Fruit fly (Drosophila melanogaster) whole organism, embryonic: Measurements from ENCODE around the gene Unr.

Experiments
- Atf-2 ChIP-seq: fragments of 200-800 bp; sonication (Bioruptor generic); optimal IDR thresholded peaks from 2 replicates; lab custom pipeline; 2016; ENCODE audit warnings: missing biosample characterization, missing genetic modification characterization
- Atf3 ChIP-seq: fragments of 200-800 bp; sonication (Bioruptor generic); optimal IDR thresholded peaks from 3 replicates; lab custom pipeline; 2016; ENCODE audit warnings: missing biosample characterization, missing genetic modification characterization
- Blimp-1 ChIP-seq: fragments of 200-800 bp; sonication (Bioruptor generic); optimal IDR thresholded peaks from 3 replicates; lab custom pipeline; 2018; ENCODE audit warnings: missing biosample characterization, missing genetic modification characterization, mild to moderate bottlenecking, moderate library complexity, missing genetic modification reagents
- C15 ChIP-seq: fragments of 200-800 bp; sonication (Bioruptor generic); IDR thresholded peaks from 3 replicates; pipeline ENCODE4 v1.3.6; 2022; ENCODE audit warnings: missing biosample characterization, missing genetic modification characterization
- CG10274 ChIP-seq: fragments of 200-800 bp; sonication (Bioruptor generic); optimal IDR thresholded peaks from 3 replicates; lab custom pipeline; 2017; ENCODE audit warnings: missing biosample characterization, mild to moderate bottlenecking, missing genetic modification characterization
- CG10543 ChIP-seq: fragments of 200-800 bp; sonication (Bioruptor generic); optimal IDR thresholded peaks from 3 replicates; lab custom pipeline; 2017; ENCODE audit warnings: missing biosample characterization, mild to moderate bottlenecking, missing genetic modification characterization, moderate library complexity
- CG14860 ChIP-seq: fragments of 200-800 bp; sonication (Bioruptor generic); IDR thresholded peaks from 3 replicates; pipeline ENCODE4 v1.3.6; 2022; ENCODE audit warnings: missing biosample characterization, missing genetic modification characterization; ENCODE audit not compliant: partially characterized antibody
- CG15073 ChIP-seq: fragments of 200-800 bp; sonication (Bioruptor generic); optimal IDR thresholded peaks from 2 replicates; lab custom pipeline; 2016; ENCODE audit warnings: missing biosample characterization, missing genetic modification characterization
- CG17829 ChIP-seq: fragments of 200-800 bp; optimal IDR thresholded peaks from 2 replicates; lab custom pipeline; 2019; ENCODE audit warnings: missing biosample characterization, mild to moderate bottlenecking, missing genetic modification characterization, moderate library complexity
- CG18262 ChIP-seq: fragments of 200-800 bp; optimal IDR thresholded peaks from 3 replicates; lab custom pipeline; 2019; ENCODE audit warnings: missing biosample characterization, mild to moderate bottlenecking, missing genetic modification characterization, moderate library complexity
- CG2120 ChIP-seq: fragments of 200-800 bp; sonication (Bioruptor generic); optimal IDR thresholded peaks from 3 replicates; lab custom pipeline; 2016; ENCODE audit warnings: missing biosample characterization, missing genetic modification characterization
- CG32767 ChIP-seq: fragments of 200-800 bp; sonication (Bioruptor generic); IDR thresholded peaks from 2 replicates; pipeline ENCODE4 v1.3.6; 2022; ENCODE audit warnings: missing biosample characterization, missing genetic modification characterization
- CG3847 ChIP-seq: fragments of 200-800 bp; sonication (Bioruptor generic); IDR thresholded peaks from 2 replicates; pipeline ENCODE4 v1.3.6; 2022; ENCODE audit warnings: missing biosample characterization, missing genetic modification characterization
- CG42726 ChIP-seq: fragments of 200-800 bp; sonication (Bioruptor generic); IDR thresholded peaks from 2 replicates; pipeline ENCODE4 v1.3.6; 2022; ENCODE audit warnings: missing biosample characterization, missing genetic modification characterization; ENCODE audit not compliant: partially characterized antibody
- CG6854 ChIP-seq: fragments of 200-800 bp; sonication (Bioruptor generic); optimal IDR thresholded peaks from 3 replicates; lab custom pipeline; 2017; ENCODE audit warnings: missing biosample characterization, mild to moderate bottlenecking, missing genetic modification characterization
- CG7839 ChIP-seq: fragments of 200-800 bp; sonication (Bioruptor generic); optimal IDR thresholded peaks from 3 replicates; lab custom pipeline; 2018; ENCODE audit warnings: missing biosample characterization, mild to moderate bottlenecking, missing genetic modification characterization, moderate library complexity
- CG8089 ChIP-seq: fragments of 200-800 bp; sonication (Bioruptor generic); optimal IDR thresholded peaks from 3 replicates; lab custom pipeline; 2016; ENCODE audit warnings: missing biosample characterization, missing genetic modification characterization
- CG8924 ChIP-seq: fragments of 200-800 bp; optimal IDR thresholded peaks from 3 replicates; lab custom pipeline; 2019; ENCODE audit warnings: missing biosample characterization, mild to moderate bottlenecking, missing genetic modification characterization, moderate library complexity
- CHES-1-like ChIP-seq: fragments of 200-800 bp; sonication (Bioruptor generic); optimal IDR thresholded peaks from 2 replicates; lab custom pipeline; 2016; ENCODE audit warnings: missing biosample characterization, missing genetic modification characterization
- CoRest ChIP-seq: fragments of 200-800 bp; sonication (Bioruptor generic); optimal IDR thresholded peaks from 3 replicates; lab custom pipeline; 2018; ENCODE audit warnings: missing biosample characterization, mild to moderate bottlenecking, missing genetic modification characterization, moderate library complexity
- Dad ChIP-seq: fragments of 200-800 bp; sonication (Bioruptor generic); optimal IDR thresholded peaks from 3 replicates; lab custom pipeline; 2016; ENCODE audit warnings: missing biosample characterization, missing genetic modification characterization
- Dfd ChIP-seq, 2 experiments: fragments of >200 bp; optimal IDR thresholded peaks; 2 replicates each; lab custom pipeline; 2017; ENCODE audit warnings: missing biosample characterization in 2 of 2, missing genetic modification characterization in 2 of 2
- Doc3 ChIP-seq: fragments of 200-800 bp; sonication (Bioruptor generic); IDR thresholded peaks from 3 replicates; pipeline ENCODE4 v1.3.6; 2022; ENCODE audit warnings: missing biosample characterization, missing genetic modification characterization; ENCODE audit not compliant: partially characterized antibody
- Dp ChIP-seq: fragments of 200-800 bp; sonication (Bioruptor generic); optimal IDR thresholded peaks from 2 replicates; lab custom pipeline; 2018; ENCODE audit warnings: missing biosample characterization, mild to moderate bottlenecking, missing genetic modification characterization, moderate library complexity
- Dref ChIP-seq: fragments of 200-800 bp; sonication (Bioruptor generic); IDR thresholded peaks from 2 replicates; pipeline ENCODE4 v1.3.6; 2022; ENCODE audit warnings: missing biosample characterization, missing genetic modification characterization
- Mes4 ChIP-seq: fragments of 200-800 bp; sonication (Bioruptor generic); optimal IDR thresholded peaks from 2 replicates; lab custom pipeline; 2016; ENCODE audit warnings: missing biosample characterization, missing genetic modification characterization
- Nf-YC ChIP-seq: fragments of 200-800 bp; optimal IDR thresholded peaks from 3 replicates; lab custom pipeline; 2019; ENCODE audit warnings: missing biosample characterization, mild to moderate bottlenecking, missing genetic modification characterization, moderate library complexity
- Poxn ChIP-seq: fragments of 200-800 bp; sonication (Bioruptor generic); IDR thresholded peaks from 2 replicates; pipeline ENCODE4 v1.3.6; 2022; ENCODE audit warnings: missing biosample characterization, missing genetic modification characterization
- Ptx1 ChIP-seq: fragments of 200-800 bp; sonication (Bioruptor generic); IDR thresholded peaks from 2 replicates; pipeline ENCODE4 v1.3.6; 2022; ENCODE audit warnings: missing biosample characterization, missing genetic modification characterization
- bowl ChIP-seq: fragments of 200-800 bp; sonication (Bioruptor generic); IDR thresholded peaks from 2 replicates; pipeline ENCODE4 v1.3.6; 2022; ENCODE audit warnings: missing biosample characterization, missing genetic modification characterization
- bsh ChIP-seq, 2 experiments: fragments of 200-800 bp; sonication (Bioruptor generic); optimal IDR thresholded peaks; 2 replicates each; lab custom pipeline; 2017 to 2018; ENCODE audit warnings: mild to moderate bottlenecking in 2 of 2, missing biosample characterization in 2 of 2, missing genetic modification characterization in 2 of 2, moderate library complexity in 1 of 2
- chinmo ChIP-seq: fragments of 200-800 bp; sonication (Bioruptor generic); IDR thresholded peaks from 4 replicates; pipeline ENCODE4 v1.3.6; 2022; ENCODE audit warnings: missing biosample characterization, missing genetic modification characterization; ENCODE audit not compliant: partially characterized antibody
- ci ChIP-seq: fragments of 200-800 bp; sonication (Bioruptor generic); IDR thresholded peaks from 3 replicates; pipeline ENCODE4 v1.3.6; 2022; ENCODE audit warnings: missing biosample characterization, missing genetic modification characterization
- crol ChIP-seq: fragments of 200-800 bp; sonication (Bioruptor generic); IDR thresholded peaks from 2 replicates; pipeline ENCODE4 v1.3.6; 2022; ENCODE audit warnings: missing biosample characterization, missing genetic modification characterization
- danr ChIP-seq: fragments of 200-800 bp; sonication (Bioruptor generic); IDR thresholded peaks from 2 replicates; pipeline ENCODE4 v1.3.6; 2022; ENCODE audit warnings: missing biosample characterization, missing genetic modification characterization
- dmrt11E ChIP-seq: fragments of 200-800 bp; sonication (Bioruptor generic); optimal IDR thresholded peaks from 3 replicates; lab custom pipeline; 2018; ENCODE audit warnings: missing biosample characterization, mild to moderate bottlenecking, missing genetic modification characterization, moderate library complexity
- ewg ChIP-seq: fragments of 200-800 bp; sonication (Bioruptor generic); optimal IDR thresholded peaks from 3 replicates; lab custom pipeline; 2017; ENCODE audit warnings: mild to moderate bottlenecking, missing biosample characterization, missing genetic modification reagents, missing genetic modification characterization
- fd3F ChIP-seq: fragments of 200-800 bp; sonication (Bioruptor generic); optimal IDR thresholded peaks from 2 replicates; lab custom pipeline; 2018; ENCODE audit warnings: missing biosample characterization, mild to moderate bottlenecking, missing genetic modification characterization, moderate library complexity
- gcm ChIP-seq: fragments of 200-800 bp; sonication (Bioruptor generic); optimal IDR thresholded peaks from 2 replicates; lab custom pipeline; 2019; ENCODE audit warnings: missing biosample characterization, mild to moderate bottlenecking, missing genetic modification characterization, moderate library complexity
- grn ChIP-seq: fragments of 200-800 bp; sonication (Bioruptor generic); optimal IDR thresholded peaks from 3 replicates; lab custom pipeline; 2017; ENCODE audit warnings: missing biosample characterization, missing genetic modification characterization
- kah ChIP-seq: fragments of 200-800 bp; sonication (Bioruptor generic); optimal IDR thresholded peaks from 2 replicates; lab custom pipeline; 2018; ENCODE audit warnings: missing biosample characterization, mild to moderate bottlenecking, missing genetic modification characterization
- psq ChIP-seq: fragments of 200-800 bp; sonication (Bioruptor generic); optimal IDR thresholded peaks from 2 replicates; lab custom pipeline; 2017; ENCODE audit warnings: missing biosample characterization, missing genetic modification characterization
- sr ChIP-seq: fragments of 200-800 bp; sonication (Bioruptor generic); IDR thresholded peaks from 3 replicates; pipeline ENCODE4 v1.3.6; 2022; ENCODE audit warnings: missing biosample characterization, missing genetic modification characterization
- ssp ChIP-seq: fragments of 200-800 bp; sonication (Bioruptor generic); IDR thresholded peaks from 2 replicates; pipeline ENCODE4 v1.3.6; 2022; ENCODE audit warnings: missing biosample characterization, missing genetic modification characterization
- stwl ChIP-seq: fragments of 200-800 bp; sonication (Bioruptor generic); optimal IDR thresholded peaks from 3 replicates; lab custom pipeline; 2018; ENCODE audit warnings: missing biosample characterization, mild to moderate bottlenecking, missing genetic modification characterization, moderate library complexity
- tgo ChIP-seq: fragments of 200-800 bp; sonication (Bioruptor generic); IDR thresholded peaks from 3 replicates; pipeline ENCODE4 v1.3.6; 2022; ENCODE audit warnings: missing biosample characterization, missing genetic modification characterization
- tin ChIP-seq: fragments of 200-800 bp; sonication (Bioruptor generic); optimal IDR thresholded peaks from 3 replicates; lab custom pipeline; 2016; ENCODE audit warnings: missing biosample characterization, missing genetic modification characterization
- usp ChIP-seq: fragments of >200 bp; optimal IDR thresholded peaks from 2 replicates; lab custom pipeline; 2017; ENCODE audit warnings: missing biosample characterization, missing genetic modification characterization
- vvl ChIP-seq: fragments of 200-800 bp; sonication (Bioruptor generic); IDR thresholded peaks from 2 replicates; pipeline ENCODE4 v1.3.6; 2022; ENCODE audit warnings: missing biosample characterization, missing genetic modification characterization

Unr gene

DNA sequence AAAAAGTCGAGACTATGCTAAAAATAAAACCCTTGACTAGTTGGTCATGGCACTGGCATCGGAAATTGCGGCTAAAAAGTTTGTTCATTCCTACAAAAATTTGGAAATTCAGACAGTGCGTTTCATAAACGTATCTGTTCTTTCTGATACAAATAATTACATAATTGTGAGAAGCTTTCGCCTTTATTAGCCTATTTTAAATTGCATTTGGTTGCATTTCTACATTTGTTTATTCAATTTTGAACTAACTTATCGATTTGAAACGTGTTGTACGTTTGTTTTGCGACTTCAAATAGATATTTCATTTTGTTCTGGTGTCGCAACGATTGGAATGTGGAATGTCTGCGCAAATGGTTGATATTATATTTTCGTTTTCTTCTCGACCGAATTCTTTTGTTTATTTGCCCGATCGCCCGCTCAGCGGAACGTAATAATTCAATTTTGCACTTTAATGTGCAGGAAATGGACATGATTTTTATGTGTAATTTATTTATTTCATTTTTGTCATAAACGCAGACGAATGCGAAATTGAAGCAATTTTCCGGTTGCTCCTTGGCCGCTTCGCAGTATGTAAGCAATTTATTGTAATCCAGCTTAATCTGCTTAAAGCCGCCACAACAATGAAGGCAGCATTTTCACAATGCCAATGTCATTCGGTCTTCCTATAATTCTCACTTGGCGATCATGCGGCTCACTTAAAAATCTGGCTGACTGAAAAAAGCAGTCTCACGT lies 4.0 kb upstream of the Unr start (continued):
- peak; percentile 49; the same call in 1 of the 2 replicates for TF ChIP-seq CG3847
- TF ChIP-seq Nf-YC (tag; lab: Kevin White, UChicago): peak; percentile 51
- peak; percentile 57 for TF ChIP-seq CoRest
- TF ChIP-seq usp (GFP tag; lab: Kevin White, UChicago): no peak
- TF ChIP-seq Ptx1 (GFP tag; lab: Robert Waterston, UW): 0 out of 2 replicates have a peak, but pooled peaks have one; percentile 11
- no peak for TF ChIP-seq Atf-2 (GFP tag; lab: Kevin White, UChicago)
- peak; percentile 41; the same call in 1 of the 3 replicates for TF ChIP-seq C15
- TF ChIP-seq Dref (GFP tag; lab: Robert Waterston, UW): no peak
- TF ChIP-seq ewg (GFP tag; lab: Kevin White, UChicago): no peak
- TF ChIP-seq Dad (GFP tag; lab: Kevin White, UChicago): peak; percentile 2
- TF ChIP-seq chinmo: no peak
- peak; percentile 52 for TF ChIP-seq CG8924 (tag; lab: Kevin White, UChicago)
- no peak for TF ChIP-seq crol (GFP tag; lab: Robert Waterston, UW)
- no peak for TF ChIP-seq dmrt11E (tag; lab: Kevin White, UChicago)
- TF ChIP-seq tin (GFP tag; lab: Kevin White, UChicago): peak; percentile 14
- no peak for TF ChIP-seq Doc3 (GFP tag; lab: Robert Waterston, UW)
- peak; percentile 45 for TF ChIP-seq CHES-1-like (GFP tag; lab: Kevin White, UChicago)
- TF ChIP-seq CG8089 (GFP tag; lab: Kevin White, UChicago): no peak
- TF ChIP-seq CG2120 (GFP tag; lab: Kevin White, UChicago): peak; percentile 80
- TF ChIP-seq CG14860 (GFP tag; lab: Robert Waterston, UW): no peak
- no peak; the same call in 1 of the 2 replicates for TF ChIP-seq bowl
- no peak for TF ChIP-seq ssp (GFP tag; lab: Robert Waterston, UW)
- TF ChIP-seq CG10543 (GFP tag; lab: Kevin White, UChicago): peak; percentile 65
- TF ChIP-seq Atf3 (GFP tag; lab: Kevin White, UChicago): no peak
- no peak; the same call in 1 of the 2 replicates for TF ChIP-seq vvl (GFP tag; lab: Robert Waterston, UW)
- no peak for TF ChIP-seq gcm (GFP tag; lab: Kevin White, UChicago)
- peak; percentile 71 for TF ChIP-seq CG7839 (tag; lab: Kevin White, UChicago)
- TF ChIP-seq CG18262 (tag; lab: Kevin White, UChicago): peak; percentile 5
- TF ChIP-seq stwl (tag; lab: Kevin White, UChicago): no peak
- no peak for TF ChIP-seq grn (GFP tag; lab: Kevin White, UChicago)
- TF ChIP-seq fd3F (GFP tag; lab: Kevin White, UChicago): peak; percentile 31
- no peak for TF ChIP-seq CG17829
- no peak for TF ChIP-seq CG32767 (GFP tag; lab: Robert Waterston, UW)
- no peak; the same call in 1 of the 2 replicates for TF ChIP-seq Poxn (GFP tag; lab: Robert Waterston, UW)
- TF ChIP-seq sr: no peak
- no peak for TF ChIP-seq CG10274 (GFP tag; lab: Kevin White, UChicago)
- TF ChIP-seq tgo (GFP tag; lab: Robert Waterston, UW): no peak; the same call in 2 of the 3 replicates
- peak in 1 of 2 experiments; percentile 12 for TF ChIP-seq bsh (GFP tag; optimal IDR thresholded peaks at IDR 0.05; lab: Kevin White, UChicago)
- no peak for TF ChIP-seq Dfd (GFP tag; optimal IDR thresholded peaks at IDR 0.05; lab: Kevin White, UChicago)
- TF ChIP-seq psq: no peak
- TF ChIP-seq kah: peak; percentile 27
- TF ChIP-seq CG6854 (GFP tag; lab: Kevin White, UChicago): peak; percentile 24
- no peak for TF ChIP-seq CG42726
- TF ChIP-seq CG15073: no peak
- TF ChIP-seq danr (GFP tag; lab: Robert Waterston, UW): no peak
- TF ChIP-seq Dp (GFP tag; lab: Kevin White, UChicago): no peak
- peak; percentile 72; the same call in 1 of the 3 replicates for TF ChIP-seq ci (GFP tag; lab: Robert Waterston, UW)
- TF ChIP-seq Blimp-1 (GFP tag; lab: Kevin White, UChicago): peak; percentile 31
- peak; percentile 5 for TF ChIP-seq Mes4
